Fruit fly (Drosophila melanogaster): ENCODE data around the gene Top2.

Top2 gene

DNA sequence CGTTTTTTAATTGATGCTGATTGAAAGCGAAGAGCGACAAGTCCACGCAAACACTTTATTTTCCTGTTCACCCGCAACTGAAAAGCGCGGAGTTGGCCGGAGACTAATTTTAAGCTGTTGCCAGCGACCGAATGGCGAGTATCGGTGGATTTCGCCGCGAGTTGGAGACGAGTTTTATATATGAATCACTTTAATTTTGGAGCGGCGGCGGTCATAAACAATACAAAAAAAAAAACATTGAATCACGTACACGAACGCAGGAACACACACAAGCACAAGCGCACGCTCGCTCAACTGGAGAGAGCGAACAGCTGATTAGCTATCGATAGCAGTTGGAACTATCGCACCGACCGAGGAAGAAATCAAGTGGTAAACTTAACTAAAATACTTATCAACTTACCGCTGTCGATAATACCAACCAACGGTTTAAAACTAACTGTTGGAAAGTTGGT lies 26.9 kb downstream of the Top2 start, which contains the start of gene Pax (continued):
- TF ChIP-seq nau (GFP tag; optimal IDR thresholded peaks at IDR 0.05), result no peak
- TF ChIP-seq rib (GFP tag; IDR thresholded peaks at IDR 0.05), result no peak
- peak; percentile 99 for TF ChIP-seq Dll (GFP tag; IDR thresholded peaks at IDR 0.05; ENCODE audit: partially characterized antibody)
- TF ChIP-seq Bgb (GFP tag; IDR thresholded peaks at IDR 0.05; ENCODE audit: partially characterized antibody), result peak; percentile 96
- TF ChIP-seq CG16815 (GFP tag; optimal IDR thresholded peaks at IDR 0.05), result no peak
- TF ChIP-seq nom (GFP tag; optimal IDR thresholded peaks at IDR 0.05), result peak; percentile 91
- TF ChIP-seq CG14667 (GFP tag; IDR thresholded peaks at IDR 0.05), result no peak
- no peak for TF ChIP-seq CG10209 (GFP tag; optimal IDR thresholded peaks at IDR 0.05)
- TF ChIP-seq sima (GFP tag; optimal IDR thresholded peaks at IDR 0.05), result no peak
- no peak for TF ChIP-seq CG6813 (GFP tag; optimal IDR thresholded peaks at IDR 0.05)
- TF ChIP-seq BEAF-32 (GFP tag; optimal IDR thresholded peaks at IDR 0.05), result peak; percentile 93
- TF ChIP-seq CG34224 (GFP tag; IDR thresholded peaks at IDR 0.05; ENCODE audit: partially characterized antibody), result peak; percentile 92
- no peak for TF ChIP-seq tgo (GFP tag; IDR thresholded peaks at IDR 0.05)
- TF ChIP-seq CG15601 (tag; optimal IDR thresholded peaks at IDR 0.05), result peak; percentile 29
- TF ChIP-seq CG15269 (tag; optimal IDR thresholded peaks at IDR 0.05), result no peak
- peak; percentile 87 for TF ChIP-seq HLH4C (GFP tag; IDR thresholded peaks at IDR 0.05; ENCODE audit: partially characterized antibody)
- no peak for TF ChIP-seq CG4820 (GFP tag; optimal IDR thresholded peaks at IDR 0.05)
- TF ChIP-seq corto (GFP tag; optimal IDR thresholded peaks at IDR 0.05), result no peak
- TF ChIP-seq CG17912 (GFP tag; optimal IDR thresholded peaks at IDR 0.05), result no peak
- no peak for TF ChIP-seq CG7556 (GFP tag; optimal IDR thresholded peaks at IDR 0.05)
- peak; percentile 92 for TF ChIP-seq ato (GFP tag; IDR thresholded peaks at IDR 0.05; ENCODE audit: partially characterized antibody)
- no peak for TF ChIP-seq CG7271 (tag; optimal IDR thresholded peaks at IDR 0.05)
- no peak for TF ChIP-seq Nf-YA (GFP tag; IDR thresholded peaks at IDR 0.05)
- TF ChIP-seq Asciz (GFP tag; optimal IDR thresholded peaks at IDR 0.05), result no peak
- TF ChIP-seq bcd (GFP tag; optimal IDR thresholded peaks at IDR 0.05), result no peak
- TF ChIP-seq CG10959 (GFP tag; IDR thresholded peaks at IDR 0.05), result no peak
- no peak for TF ChIP-seq CG8089 (GFP tag; optimal IDR thresholded peaks at IDR 0.05)

dm6 chr2L:19425765-19426329 lies 27.4 kb downstream of the Top2 start:
- TF ChIP-seq B-H1 (GFP tag; IDR thresholded peaks at IDR 0.05), result peak; percentile 45; the same call in 1 of the 3 replicates
- no peak for TF ChIP-seq Opbp (GFP tag; IDR thresholded peaks at IDR 0.05; ENCODE audit: partially characterized antibody)
- peak; percentile 52; the same call in 1 of the 2 replicates for TF ChIP-seq stc (GFP tag; IDR thresholded peaks at IDR 0.05)
- peak; percentile 47 for TF ChIP-seq CG12219 (GFP tag; optimal IDR thresholded peaks at IDR 0.05)
- peak; percentile 38 for TF ChIP-seq pho (GFP tag; optimal IDR thresholded peaks at IDR 0.05)
- TF ChIP-seq dati (GFP tag; IDR thresholded peaks at IDR 0.05), result no peak
- TF ChIP-seq Bgb (GFP tag; IDR thresholded peaks at IDR 0.05; ENCODE audit: partially characterized antibody), result peak; percentile 6; the same call in 1 of the 2 replicates
- TF ChIP-seq CG11456 (GFP tag; IDR thresholded peaks at IDR 0.05), result peak; percentile 70; the same call in 2 of the 3 replicates
- peak; percentile 32 for TF ChIP-seq Fer2 (tag; optimal IDR thresholded peaks at IDR 0.05)
- TF ChIP-seq vnd (GFP tag; IDR thresholded peaks at IDR 0.05; ENCODE audit: partially characterized antibody), result no peak
- no peak for TF ChIP-seq CG32767 (GFP tag; IDR thresholded peaks at IDR 0.05)
- peak; percentile 55 for TF ChIP-seq CG4730 (GFP tag; IDR thresholded peaks at IDR 0.05)
- peak; percentile 83 for TF ChIP-seq CG32532 (GFP tag; IDR thresholded peaks at IDR 0.05)
- no peak for TF ChIP-seq inv (GFP tag; IDR thresholded peaks at IDR 0.05; ENCODE audit: partially characterized antibody)
- TF ChIP-seq CG14667 (GFP tag; IDR thresholded peaks at IDR 0.05), result peak; percentile 39
- peak; percentile 38; the same call in 1 of the 2 replicates for TF ChIP-seq ttk (GFP tag; IDR thresholded peaks at IDR 0.05)
- TF ChIP-seq CG5180 (GFP tag; optimal IDR thresholded peaks at IDR 0.05), result peak; percentile 44
- peak; percentile 82 for TF ChIP-seq CG2712 (tag; optimal IDR thresholded peaks at IDR 0.05)
- peak; percentile 36 for TF ChIP-seq CG17802 (tag; optimal IDR thresholded peaks at IDR 0.05)
- TF ChIP-seq CG14965 (GFP tag; optimal IDR thresholded peaks at IDR 0.05; ENCODE audit: borderline replicate concordance), result peak; percentile 95
- no peak for TF ChIP-seq bbx (GFP tag; IDR thresholded peaks at IDR 0.05; ENCODE audit: partially characterized antibody)
- TF ChIP-seq sug (tag; optimal IDR thresholded peaks at IDR 0.05), result peak; percentile 48
- TF ChIP-seq CG4404 (GFP tag; IDR thresholded peaks at IDR 0.05), result peak; percentile 15; the same call in 1 of the 2 replicates
- TF ChIP-seq CG3838 (GFP tag; optimal IDR thresholded peaks at IDR 0.05), result no peak

All from whole organism, embryonic.